Worm (Caenorhabditis elegans) whole organism, early embryonic: Measurements from ENCODE around the gene ceh-86.

Experiments
- B0310.2 ChIP-seq: sonication (generic microtip); optimal IDR thresholded peaks from 2 replicates; lab custom pipeline; 2016; ENCODE audit warnings: mild to moderate bottlenecking, missing genetic modification characterization, missing compliant biosample characterization
- F13C5.2 ChIP-seq: sonication (generic microtip); optimal IDR thresholded peaks from 2 replicates; lab custom pipeline; 2017; ENCODE audit warnings: mild to moderate bottlenecking, missing genetic modification characterization, inconsistent platforms, missing compliant biosample characterization
- aly-1 ChIP-seq: sonication (generic microtip); optimal IDR thresholded peaks from 2 replicates; lab custom pipeline; 2016; ENCODE audit warnings: missing genetic modification characterization, missing compliant biosample characterization
- ama-1 ChIP-seq: fragments of 150-350 bp; optimal IDR thresholded peaks from 2 replicates; lab custom pipeline; 2014
- ceh-13 ChIP-seq: fragments of 200-800 bp; sonication (Bioruptor generic); optimal IDR thresholded peaks from 2 replicates; lab custom pipeline; 2018; ENCODE audit warnings: mild to moderate bottlenecking, missing genetic modification characterization, missing compliant biosample characterization
- ceh-36 ChIP-seq: sonication (generic microtip); optimal IDR thresholded peaks from 2 replicates; lab custom pipeline; 2016; ENCODE audit warnings: missing genetic modification characterization, inconsistent platforms, missing compliant biosample characterization
- ets-7 ChIP-seq: sonication (generic microtip); optimal IDR thresholded peaks from 2 replicates; lab custom pipeline; 2016; ENCODE audit warnings: missing genotype, missing genetic modification characterization, missing compliant biosample characterization
- flt-1 ChIP-seq: fragments of 200-800 bp; sonication (Bioruptor generic); IDR thresholded peaks from 2 replicates; pipeline ENCODE4 v1.3.6; 2022; ENCODE audit warnings: missing genetic modification characterization, missing compliant biosample characterization
- hmbx-1 ChIP-seq: sonication (generic microtip); optimal IDR thresholded peaks from 2 replicates; lab custom pipeline; 2016; ENCODE audit warnings: mild to moderate bottlenecking, missing genetic modification characterization, missing compliant biosample characterization
- hmg-4 ChIP-seq: fragments of 200-800 bp; sonication (Bioruptor generic); optimal IDR thresholded peaks from 2 replicates; lab custom pipeline; 2018; ENCODE audit warnings: mild to moderate bottlenecking, missing genetic modification characterization, missing compliant biosample characterization
- hnd-1 ChIP-seq: sonication (generic microtip); optimal IDR thresholded peaks from 2 replicates; lab custom pipeline; 2016; ENCODE audit warnings: missing genetic modification characterization, missing compliant biosample characterization
- pes-1 ChIP-seq: fragments of 200-800 bp; sonication (Bioruptor generic); IDR thresholded peaks from 2 replicates; pipeline ENCODE4 v1.3.6; 2022; ENCODE audit warnings: missing genetic modification reagents, missing genetic modification characterization, missing compliant biosample characterization
- scrt-1 ChIP-seq: fragments of 200-800 bp; sonication (Bioruptor generic); IDR thresholded peaks from 2 replicates; pipeline ENCODE4 v1.3.6; 2022; ENCODE audit warnings: missing genetic modification characterization, missing compliant biosample characterization
- sea-1 ChIP-seq: fragments of 200-800 bp; sonication (Bioruptor generic); conservative IDR thresholded peaks from 2 replicates; pipeline ENCODE4 v1.3.6; 2022; ENCODE audit warnings: missing genetic modification characterization, missing compliant biosample characterization
- tbx-11 ChIP-seq: fragments of 200-800 bp; sonication (Bioruptor generic); IDR thresholded peaks from 2 replicates; pipeline ENCODE4 v1.3.6; 2022; ENCODE audit warnings: missing genetic modification characterization, missing compliant biosample characterization
- tbx-37 ChIP-seq: fragments of 200-800 bp; sonication (Bioruptor generic); conservative IDR thresholded peaks from 2 replicates; pipeline ENCODE4 v1.3.6; 2022; ENCODE audit warnings: missing genetic modification reagents, missing genetic modification characterization, missing compliant biosample characterization
- tra-4 ChIP-seq: sonication (generic microtip); optimal IDR thresholded peaks from 2 replicates; lab custom pipeline; 2017; ENCODE audit warnings: missing genetic modification characterization, missing compliant biosample characterization

The ceh-86 gene

DNA sequence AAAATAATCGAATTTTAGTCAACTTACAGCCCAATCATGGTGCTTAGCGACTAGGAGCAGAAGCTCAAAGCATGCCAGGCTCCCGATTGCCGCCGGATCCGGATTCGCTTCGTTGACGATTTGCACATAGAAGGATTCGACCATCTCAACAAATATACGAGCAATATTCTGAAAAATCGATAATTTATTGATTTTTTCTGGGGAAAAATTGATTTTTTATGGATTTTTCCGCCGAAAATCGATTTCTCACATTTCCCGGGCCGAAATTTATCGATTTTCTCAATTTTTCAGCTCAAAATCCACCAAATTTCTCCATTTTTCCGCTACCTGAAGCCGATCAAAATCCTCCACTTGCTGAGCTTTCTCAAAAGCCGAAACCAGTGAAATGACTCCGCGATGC lies 37.0 kb upstream of the ceh-86 start:
- no peak for TF ChIP-seq ets-7 (tag; lab: Kevin White, UChicago)
- no peak for TF ChIP-seq tbx-37 (GFP tag; lab: Robert Waterston, UW)
- no peak for TF ChIP-seq hmg-4
- TF ChIP-seq scrt-1 (GFP tag; lab: Robert Waterston, UW): no peak
- no peak for TF ChIP-seq hnd-1
- no peak for TF ChIP-seq aly-1 (tag; lab: Kevin White, UChicago)
- no peak for TF ChIP-seq tbx-11 (GFP tag; lab: Robert Waterston, UW)
- TF ChIP-seq B0310.2 (tag; lab: Kevin White, UChicago): no peak
- TF ChIP-seq sea-1 (GFP tag; lab: Robert Waterston, UW): no peak
- TF ChIP-seq pes-1 (GFP tag; lab: Robert Waterston, UW): no peak
- TF ChIP-seq tra-4 (tag; lab: Kevin White, UChicago): no peak
- TF ChIP-seq ceh-13 (GFP tag; lab: Kevin White, UChicago): no peak
- TF ChIP-seq F13C5.2 (tag; lab: Kevin White, UChicago): no peak
- no peak for TF ChIP-seq ceh-36 (tag; lab: Kevin White, UChicago)
- TF ChIP-seq ama-1 (lab: Kevin White, UChicago): no peak
- TF ChIP-seq hmbx-1 (tag; lab: Kevin White, UChicago): no peak
- TF ChIP-seq flt-1 (GFP tag; lab: Robert Waterston, UW): no peak

DNA sequence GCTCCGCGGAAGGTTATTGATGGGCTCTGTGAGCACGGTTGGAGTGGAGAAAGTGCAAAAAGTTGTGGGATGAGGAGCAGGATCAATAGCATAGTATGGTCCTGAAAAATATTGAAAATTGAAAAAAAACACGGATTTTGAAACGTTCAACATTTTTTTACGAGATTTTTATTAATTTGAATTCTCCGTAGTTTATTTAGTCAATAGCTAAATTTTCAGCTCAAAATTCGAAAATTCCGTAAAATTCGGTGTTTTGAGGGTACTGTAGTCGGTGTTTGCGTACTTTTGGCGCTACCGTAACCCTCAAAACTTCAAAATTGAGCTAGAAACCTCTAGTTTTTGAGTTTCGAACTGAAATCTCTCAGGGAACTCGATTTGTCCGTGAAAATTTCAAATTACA lies 27.0 kb upstream of the ceh-86 start, which contains the start of gene pqn-42:
Gene pqn-42, minus strand, starts transcription at position 101 of the 400 bp plus-strand sequence.
- TF ChIP-seq B0310.2 (tag; lab: Kevin White, UChicago) (no peak), tbx-37 (GFP tag; lab: Robert Waterston, UW) (no peak), hmg-4 (no peak), pes-1 (GFP tag; lab: Robert Waterston, UW) (no peak), sea-1 (GFP tag; lab: Robert Waterston, UW) (no peak), F13C5.2 (tag; lab: Kevin White, UChicago) (no peak)

ce11 chrII:2456973-2457372 lies 25.1 kb upstream of the ceh-86 start:
- TF ChIP-seq pes-1 (GFP tag; lab: Robert Waterston, UW) (no peak), B0310.2 (tag; lab: Kevin White, UChicago) (no peak), sea-1 (GFP tag; lab: Robert Waterston, UW) (no peak), ceh-13 (GFP tag; lab: Kevin White, UChicago) (no peak), hmbx-1 (tag; lab: Kevin White, UChicago) (no peak)

ce11 chrII:2455931-2456576 lies 24.2 kb upstream of the ceh-86 start:
- TF ChIP-seq scrt-1 (GFP tag; lab: Robert Waterston, UW) (no peak), B0310.2 (tag; lab: Kevin White, UChicago) (no peak)

ce11 chrII:2454822-2455221 lies 22.9 kb upstream of the ceh-86 start:
- no peak for TF ChIP-seq ets-7 (tag; lab: Kevin White, UChicago)
- TF ChIP-seq hmbx-1 (tag; lab: Kevin White, UChicago): no peak
- no peak for TF ChIP-seq F13C5.2 (tag; lab: Kevin White, UChicago)
- TF ChIP-seq hnd-1: no peak
- TF ChIP-seq ceh-36 (tag; lab: Kevin White, UChicago): no peak
- TF ChIP-seq B0310.2 (tag; lab: Kevin White, UChicago): no peak
- TF ChIP-seq scrt-1 (GFP tag; lab: Robert Waterston, UW): no peak
- TF ChIP-seq tra-4 (tag; lab: Kevin White, UChicago): no peak
- TF ChIP-seq ama-1 (lab: Kevin White, UChicago): no peak
- TF ChIP-seq pes-1 (GFP tag; lab: Robert Waterston, UW): no peak

ce11 chrII:2452492-2452891 lies 20.6 kb upstream of the ceh-86 start:
- TF ChIP-seq ets-7 (tag; lab: Kevin White, UChicago) (no peak), ama-1 (lab: Kevin White, UChicago) (peak; percentile 75)

DNA sequence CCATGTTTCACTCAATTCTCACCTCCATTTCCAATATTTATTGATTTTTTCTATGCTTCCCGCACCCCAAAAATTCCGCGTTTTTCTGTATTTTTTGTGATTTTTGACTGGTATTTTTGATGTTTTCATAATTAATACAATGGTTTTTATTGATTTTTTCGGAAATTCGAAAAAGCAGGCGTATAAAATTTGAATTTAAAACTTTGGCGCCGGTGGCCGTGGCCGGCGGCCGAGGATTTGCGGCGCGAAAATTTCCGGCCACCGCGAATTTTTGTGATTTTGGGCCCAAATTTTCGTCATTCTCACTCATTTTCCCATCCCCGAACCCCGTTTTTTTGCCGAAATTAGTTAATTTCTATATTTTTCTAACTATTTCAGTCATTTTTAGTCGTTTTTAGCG lies 19.1 kb upstream of the ceh-86 start:
- TF ChIP-seq pes-1 (GFP tag; lab: Robert Waterston, UW) (peak; percentile 58; the same call in 1 of the 2 replicates), tbx-37 (GFP tag; lab: Robert Waterston, UW) (peak; percentile 31; the same call in 1 of the 2 replicates), ceh-36 (tag; lab: Kevin White, UChicago) (no peak)

- no peak for TF ChIP-seq B0310.2 (tag; lab: Kevin White, UChicago)
- TF ChIP-seq scrt-1 (GFP tag; lab: Robert Waterston, UW): no peak
- no peak for TF ChIP-seq pes-1 (GFP tag; lab: Robert Waterston, UW)
- no peak for TF ChIP-seq ets-7 (tag; lab: Kevin White, UChicago)
- TF ChIP-seq sea-1 (GFP tag; lab: Robert Waterston, UW): no peak
- TF ChIP-seq ceh-13 (GFP tag; lab: Kevin White, UChicago): no peak
- no peak for TF ChIP-seq tra-4 (tag; lab: Kevin White, UChicago)
- no peak for TF ChIP-seq F13C5.2 (tag; lab: Kevin White, UChicago)
- no peak for TF ChIP-seq hmg-4
- no peak for TF ChIP-seq tbx-11 (GFP tag; lab: Robert Waterston, UW)
- TF ChIP-seq tbx-37 (GFP tag; lab: Robert Waterston, UW): no peak
- no peak for TF ChIP-seq aly-1 (tag; lab: Kevin White, UChicago)
- no peak for TF ChIP-seq ama-1 (lab: Kevin White, UChicago)
- no peak for TF ChIP-seq flt-1 (GFP tag; lab: Robert Waterston, UW)
- TF ChIP-seq hmbx-1 (tag; lab: Kevin White, UChicago): no peak
- TF ChIP-seq ceh-36 (tag; lab: Kevin White, UChicago): no peak
These were observed 14.9 kb upstream of the ceh-86 start for ce11 chrII:2446727-2447126.
